Worm (Caenorhabditis elegans): Measurements from ENCODE around the gene Y43C5A.3.

ce11 chrIV:10245666-10246210, 28.1 kb upstream of the Y43C5A.3 start, which contains the start of gene F01G10.10:
- no peak for TF ChIP-seq T07F8.4 (tag; optimal IDR thresholded peaks at IDR 0.05)
- no peak for TF ChIP-seq K12H6.12 (tag; optimal IDR thresholded peaks at IDR 0.05)
- no peak for TF ChIP-seq zim-3 (tag; optimal IDR thresholded peaks at IDR 0.05)
- no peak for TF ChIP-seq snpc-4 (GFP tag; optimal IDR thresholded peaks at IDR 0.05)
- TF ChIP-seq snpc-4 (tag; optimal IDR thresholded peaks at IDR 0.05), result peak in 2 of 4 experiments; percentile 19 to 39
- TF ChIP-seq D2030.7 (GFP tag; IDR thresholded peaks at IDR 0.05), result peak; percentile 43
- no peak for TF ChIP-seq K11D2.4 (GFP tag; IDR thresholded peaks at IDR 0.05)
- peak; percentile 8 for TF ChIP-seq nhr-90 (tag; optimal IDR thresholded peaks at IDR 0.05)
- no peak for TF ChIP-seq madf-8 (GFP tag; conservative IDR thresholded peaks at IDR 0.05)
- peak; percentile 74 for TF ChIP-seq madf-6 (GFP tag; IDR thresholded peaks at IDR 0.05)

Measured in whole organism, young adult.